Fruit fly (Drosophila melanogaster) whole organism, embryonic: ENCODE measurements around the gene CG12470.

Experiments
- Blimp-1 ChIP-seq: fragments of 200-800 bp; sonication (Bioruptor generic); optimal IDR thresholded peaks from 3 replicates; lab custom pipeline; 2018; ENCODE audit warnings: missing biosample characterization, missing genetic modification characterization, mild to moderate bottlenecking, moderate library complexity, missing genetic modification reagents
- CG3065 ChIP-seq: fragments of 200-800 bp; sonication (Bioruptor generic); optimal IDR thresholded peaks from 2 replicates; lab custom pipeline; 2016; ENCODE audit warnings: missing biosample characterization, missing genetic modification characterization
- CG4854 ChIP-seq: fragments of 200-800 bp; sonication (Bioruptor generic); optimal IDR thresholded peaks from 2 replicates; lab custom pipeline; 2016; ENCODE audit warnings: missing biosample characterization, missing genetic modification characterization, inconsistent platforms
- Hr3 ChIP-seq: fragments of 200-800 bp; sonication (Bioruptor generic); optimal IDR thresholded peaks from 3 replicates; lab custom pipeline; 2016; ENCODE audit warnings: missing biosample characterization, missing genetic modification characterization
- ci ChIP-seq: fragments of 200-800 bp; sonication (Bioruptor generic); IDR thresholded peaks from 3 replicates; pipeline ENCODE4 v1.3.6; 2022; ENCODE audit warnings: missing biosample characterization, missing genetic modification characterization
- stc ChIP-seq: fragments of 200-800 bp; sonication (Bioruptor generic); IDR thresholded peaks from 2 replicates; pipeline ENCODE4 v1.3.6; 2022; ENCODE audit warnings: missing biosample characterization, missing genetic modification characterization

- TF ChIP-seq CG3065 (GFP tag; lab: Kevin White, UChicago) (no peak), CG4854 (GFP tag; lab: Kevin White, UChicago) (no peak), Blimp-1 (GFP tag; lab: Kevin White, UChicago) (no peak), stc (GFP tag; lab: Robert Waterston, UW) (no peak), ci (GFP tag; lab: Robert Waterston, UW) (no peak), Hr3 (GFP tag; lab: Kevin White, UChicago) (no peak)
Measured at dm6 chrX:336659-337266, 29.3 kb downstream of the CG12470 start.
